Fruit fly (Drosophila melanogaster): ENCODE measurements around the gene Atac3.

- TF ChIP-seq toe (GFP tag; optimal IDR thresholded peaks at IDR 0.05) (no peak), CG11617 (GFP tag; optimal IDR thresholded peaks at IDR 0.05) (no peak), pad (GFP tag; optimal IDR thresholded peaks at IDR 0.05) (no peak), tj (GFP tag; optimal IDR thresholded peaks at IDR 0.05) (no peak), CG1620 (GFP tag; optimal IDR thresholded peaks at IDR 0.05) (no peak), Crg-1 (GFP tag; optimal IDR thresholded peaks at IDR 0.05) (no peak), kay (GFP tag; ENCODE audit: borderline replicate concordance) (no peak), cic (GFP tag; optimal IDR thresholded peaks at IDR 0.05) (no peak), cnc (optimal IDR thresholded peaks at IDR 0.05) (no peak), Mnt (GFP tag; optimal IDR thresholded peaks at IDR 0.05) (no peak)
These were observed 6.3 kb downstream of the Atac3 start for dm6 chr3L:321495-321894.

Measured in whole organism, adult.